Worm (Caenorhabditis elegans) whole organism, mixed stage, embryonic: ENCODE data around the gene rgs-11.

Source experiments
- ces-1 ChIP-seq: fragments of 150-350 bp; optimal IDR thresholded peaks from 2 replicates; lab custom pipeline; 2014; ENCODE audit warnings: missing biosample characterization, missing genetic modification reagents, missing genetic modification characterization
- drap-1 ChIP-seq: fragments of 200-800 bp; sonication (Bioruptor generic); optimal IDR thresholded peaks from 3 replicates; lab custom pipeline; 2018; ENCODE audit warnings: mild to moderate bottlenecking, missing genetic modification characterization, missing compliant biosample characterization
- hlh-1 ChIP-seq: fragments of 150-350 bp; optimal IDR thresholded peaks from 2 replicates; lab custom pipeline; 2014; ENCODE audit warnings: missing biosample characterization, missing genetic modification reagents, missing genetic modification characterization
- mep-1 ChIP-seq: fragments of 150-350 bp; optimal IDR thresholded peaks from 2 replicates; lab custom pipeline; 2017; ENCODE audit warnings: missing biosample characterization, missing genetic modification reagents, missing genetic modification characterization, inconsistent platforms
- mls-2 ChIP-seq: sonication (generic microtip); optimal IDR thresholded peaks from 2 replicates; lab custom pipeline; 2016; ENCODE audit warnings: mild to moderate bottlenecking, missing genetic modification characterization, moderate library complexity, missing compliant biosample characterization
- pha-4 ChIP-seq: fragments of 150-350 bp; optimal IDR thresholded peaks from 2 replicates; lab custom pipeline; 2018; ENCODE audit warnings: missing biosample characterization, missing genetic modification reagents, missing genetic modification characterization
- snpc-4 ChIP-seq: fragments of 150-350 bp; optimal IDR thresholded peaks from 2 replicates; lab custom pipeline; 2014; ENCODE audit warnings: missing biosample characterization, missing genetic modification characterization
- unc-120 ChIP-seq: sonication (generic microtip); optimal IDR thresholded peaks from 2 replicates; lab custom pipeline; 2017; ENCODE audit warnings: missing genetic modification characterization, missing compliant biosample characterization; ENCODE audit not compliant: poor library complexity, severe bottlenecking
- unc-39 ChIP-seq: fragments of 150-350 bp; optimal IDR thresholded peaks from 2 replicates; lab custom pipeline; 2014; ENCODE audit warnings: missing biosample characterization, missing genetic modification characterization
- unc-62 ChIP-seq: fragments of 150-350 bp; optimal IDR thresholded peaks from 2 replicates; lab custom pipeline; 2014; ENCODE audit warnings: missing biosample characterization, missing genetic modification reagents, missing genetic modification characterization

Gene rgs-11

DNA sequence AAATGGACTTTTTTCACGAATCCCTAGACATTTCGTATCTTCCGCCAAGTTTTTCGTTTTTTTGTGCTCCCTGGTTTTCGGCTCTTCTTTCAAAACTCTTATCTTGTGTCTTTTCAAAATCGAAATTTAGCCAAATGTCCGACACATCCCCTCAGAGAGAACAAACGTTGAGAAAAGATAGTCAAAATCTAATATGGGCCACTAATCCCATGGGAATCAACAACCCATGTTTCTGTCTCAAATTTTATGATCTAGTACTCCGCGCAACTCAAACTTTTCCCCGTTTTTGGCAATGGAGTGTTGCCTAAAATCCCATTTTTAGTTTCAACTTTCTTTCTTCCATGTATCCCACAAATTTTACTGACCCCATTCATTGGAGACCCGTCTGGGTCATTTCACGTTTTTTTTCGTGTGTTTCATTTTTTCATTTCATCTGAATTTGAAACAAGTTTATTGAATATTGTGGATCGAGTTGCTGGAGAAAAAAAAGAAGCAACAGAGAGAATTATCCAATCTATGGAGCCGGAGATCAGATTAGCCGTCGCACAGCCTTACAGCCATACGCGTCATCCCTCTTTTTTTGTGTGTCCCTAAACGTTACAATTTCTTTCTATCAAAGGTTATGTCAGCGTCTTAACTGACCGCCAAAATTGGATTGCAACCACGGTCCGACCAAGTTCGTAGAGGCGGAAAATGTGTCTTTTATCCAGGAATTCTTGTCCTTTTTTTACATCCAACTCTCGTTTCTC, 47.3 kb downstream of the rgs-11 start:
- TF ChIP-seq mls-2 (tag; lab: Kevin White, UChicago) (no peak), hlh-1 (no peak), ces-1 (GFP tag; lab: Kevin White, UChicago) (peak; percentile 47), drap-1 (GFP tag; lab: Kevin White, UChicago) (no peak), unc-39 (no peak), pha-4 (tag; lab: Kevin White, UChicago) (no peak), snpc-4 (tag; lab: Kevin White, UChicago) (no peak)

DNA sequence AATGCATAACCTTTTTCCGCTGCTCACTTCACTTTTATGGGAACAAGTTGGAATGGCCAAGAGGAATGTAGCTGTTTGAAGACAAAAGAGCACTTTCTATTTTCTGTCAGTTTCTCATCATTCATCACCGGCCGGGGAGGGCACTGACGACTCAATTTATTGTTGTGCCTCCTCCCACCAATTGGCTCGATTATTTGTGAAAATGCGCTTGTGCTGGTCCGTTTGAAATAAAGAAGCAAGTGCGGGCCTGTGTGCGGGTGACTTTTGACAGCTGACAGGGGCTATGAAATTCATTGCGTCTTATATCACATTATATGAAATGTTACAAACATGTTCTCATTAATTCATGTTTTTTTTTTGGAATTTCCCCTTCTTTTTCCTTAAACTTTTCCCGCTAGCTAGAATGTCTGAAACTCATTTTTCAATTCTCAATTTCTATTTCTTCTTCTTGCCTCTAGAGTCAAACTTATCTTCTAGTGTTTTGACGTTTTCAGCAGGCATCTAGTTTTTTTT, 49.6 kb downstream of the rgs-11 start:
- TF ChIP-seq mep-1 (tag; lab: Kevin White, UChicago): no peak
- peak; percentile 77 for TF ChIP-seq unc-62 (GFP tag; lab: Kevin White, UChicago)
- peak; percentile 72 for TF ChIP-seq unc-120 (tag; lab: Kevin White, UChicago)
- peak; percentile 95 for TF ChIP-seq hlh-1
